Fruit fly (Drosophila melanogaster) whole organism, embryonic: ENCODE results near the gene CG12177.

ENCODE experiments used
- Atf6 ChIP-seq: fragments of 200-800 bp; sonication (Bioruptor generic); IDR thresholded peaks from 2 replicates; pipeline ENCODE4 v1.3.6; 2022; ENCODE audit warnings: missing biosample characterization, missing genetic modification characterization
- Blimp-1 ChIP-seq: fragments of 200-800 bp; sonication (Bioruptor generic); optimal IDR thresholded peaks from 3 replicates; lab custom pipeline; 2018; ENCODE audit warnings: missing biosample characterization, missing genetic modification characterization, mild to moderate bottlenecking, moderate library complexity, missing genetic modification reagents
- CG10274 ChIP-seq: fragments of 200-800 bp; sonication (Bioruptor generic); optimal IDR thresholded peaks from 3 replicates; lab custom pipeline; 2017; ENCODE audit warnings: missing biosample characterization, mild to moderate bottlenecking, missing genetic modification characterization
- CG10321 ChIP-seq: fragments of 200-800 bp; sonication (Bioruptor generic); IDR thresholded peaks from 2 replicates; pipeline ENCODE4 v1.3.6; 2022; ENCODE audit warnings: missing biosample characterization, missing genetic modification characterization
- CG10543 ChIP-seq: fragments of 200-800 bp; sonication (Bioruptor generic); optimal IDR thresholded peaks from 3 replicates; lab custom pipeline; 2017; ENCODE audit warnings: missing biosample characterization, mild to moderate bottlenecking, missing genetic modification characterization, moderate library complexity
- CG10654 ChIP-seq: fragments of 200-800 bp; sonication (Bioruptor generic); optimal IDR thresholded peaks from 2 replicates; lab custom pipeline; 2016; ENCODE audit warnings: missing biosample characterization, missing genetic modification characterization
- CG10959 ChIP-seq: fragments of 200-800 bp; sonication (Bioruptor generic); IDR thresholded peaks from 2 replicates; pipeline ENCODE4 v1.3.6; 2022; ENCODE audit warnings: missing biosample characterization, missing genetic modification characterization
- CG11085 ChIP-seq: fragments of 200-800 bp; sonication (Bioruptor generic); IDR thresholded peaks from 2 replicates; pipeline ENCODE4 v1.3.6; 2022; ENCODE audit warnings: missing biosample characterization, missing genetic modification characterization
- CG11695 ChIP-seq: fragments of 200-800 bp; sonication (Bioruptor generic); IDR thresholded peaks from 3 replicates; pipeline ENCODE4 v1.3.6; 2022; ENCODE audit warnings: missing biosample characterization, missing genetic modification characterization
- CG13775 ChIP-seq: fragments of 200-800 bp; sonication (Bioruptor generic); optimal IDR thresholded peaks from 3 replicates; lab custom pipeline; 2017; ENCODE audit warnings: missing biosample characterization, mild to moderate bottlenecking, missing genetic modification characterization
- CG13894 ChIP-seq: fragments of 200-800 bp; sonication (Bioruptor generic); optimal IDR thresholded peaks from 3 replicates; lab custom pipeline; 2018; ENCODE audit warnings: missing biosample characterization, mild to moderate bottlenecking, missing genetic modification characterization, moderate library complexity
- CG1647 ChIP-seq: fragments of 200-800 bp; sonication (Bioruptor generic); optimal IDR thresholded peaks from 3 replicates; lab custom pipeline; 2016; ENCODE audit warnings: missing biosample characterization, missing genetic modification characterization
- CG1832 ChIP-seq: fragments of 200-800 bp; sonication (Bioruptor generic); optimal IDR thresholded peaks from 2 replicates; lab custom pipeline; 2017; ENCODE audit warnings: missing biosample characterization, mild to moderate bottlenecking, missing genetic modification characterization, inconsistent platforms
- CG18476 ChIP-seq: fragments of 200-800 bp; sonication (Bioruptor generic); optimal IDR thresholded peaks from 2 replicates; lab custom pipeline; 2016; ENCODE audit warnings: missing biosample characterization, mild to moderate bottlenecking, missing genetic modification characterization
- CG2678 ChIP-seq: fragments of 200-800 bp; sonication (Bioruptor generic); optimal IDR thresholded peaks from 3 replicates; lab custom pipeline; 2019; ENCODE audit warnings: missing biosample characterization, mild to moderate bottlenecking, missing genetic modification characterization, moderate library complexity
- CG30403 ChIP-seq: fragments of 200-800 bp; sonication (Bioruptor generic); optimal IDR thresholded peaks from 3 replicates; lab custom pipeline; 2016; ENCODE audit warnings: missing biosample characterization, missing genetic modification characterization
- CG31365 ChIP-seq: fragments of 200-800 bp; sonication (Bioruptor generic); optimal IDR thresholded peaks from 2 replicates; lab custom pipeline; 2018; ENCODE audit warnings: missing biosample characterization, mild to moderate bottlenecking, missing genetic modification characterization
- CG3407 ChIP-seq: fragments of 200-800 bp; sonication (Bioruptor generic); optimal IDR thresholded peaks from 2 replicates; lab custom pipeline; 2018; ENCODE audit warnings: missing biosample characterization, mild to moderate bottlenecking, missing genetic modification characterization
- CG7556 ChIP-seq: fragments of 200-800 bp; sonication (Bioruptor generic); optimal IDR thresholded peaks from 2 replicates; lab custom pipeline; 2017; ENCODE audit warnings: missing biosample characterization, mild to moderate bottlenecking, missing genetic modification characterization
- CG7786 ChIP-seq: fragments of 200-800 bp; sonication (Bioruptor generic); optimal IDR thresholded peaks from 2 replicates; lab custom pipeline; 2016; ENCODE audit warnings: missing biosample characterization, missing genetic modification characterization
- CG8281 ChIP-seq: fragments of 200-800 bp; sonication (Bioruptor generic); optimal IDR thresholded peaks from 2 replicates; lab custom pipeline; 2018; ENCODE audit warnings: missing biosample characterization, mild to moderate bottlenecking, missing genetic modification characterization, moderate library complexity
- CG9215 ChIP-seq: fragments of 200-800 bp; sonication (Bioruptor generic); IDR thresholded peaks from 2 replicates; pipeline ENCODE4 v1.3.6; 2022; ENCODE audit warnings: missing biosample characterization, missing genetic modification characterization
- CG9727 ChIP-seq: fragments of 200-800 bp; sonication (Bioruptor generic); optimal IDR thresholded peaks from 3 replicates; lab custom pipeline; 2017; ENCODE audit warnings: missing biosample characterization, mild to moderate bottlenecking, missing genetic modification characterization
- CG9932 ChIP-seq: fragments of 200-800 bp; sonication (Bioruptor generic); IDR thresholded peaks from 2 replicates; pipeline ENCODE4 v1.3.6; 2022; ENCODE audit warnings: missing biosample characterization, missing genetic modification characterization
- Dfd ChIP-seq, 2 experiments: fragments of >200 bp; optimal IDR thresholded peaks; 2 replicates each; lab custom pipeline; 2017; ENCODE audit warnings: missing biosample characterization in 2 of 2, missing genetic modification characterization in 2 of 2
- Ets65A ChIP-seq: fragments of 200-800 bp; sonication (Bioruptor generic); peaks from one replicate; lab custom pipeline; 2016; ENCODE audit warnings: missing biosample characterization, missing genetic modification characterization
- Fer3 ChIP-seq: fragments of 200-800 bp; sonication (Bioruptor generic); optimal IDR thresholded peaks from 2 replicates; lab custom pipeline; 2018; ENCODE audit warnings: missing biosample characterization, mild to moderate bottlenecking, missing genetic modification characterization, moderate library complexity
- HHEX ChIP-seq: fragments of 200-800 bp; sonication (Bioruptor generic); optimal IDR thresholded peaks from 3 replicates; lab custom pipeline; 2017; ENCODE audit warnings: missing biosample characterization, mild to moderate bottlenecking, missing genetic modification characterization, missing genetic modification reagents
- HLH3B ChIP-seq: fragments of 200-800 bp; sonication (Bioruptor generic); IDR thresholded peaks from 2 replicates; pipeline ENCODE4 v1.3.6; 2022; ENCODE audit warnings: missing biosample characterization, missing genetic modification characterization
- HLH54F ChIP-seq: fragments of 200-800 bp; sonication (Bioruptor generic); optimal IDR thresholded peaks from 3 replicates; lab custom pipeline; 2016; ENCODE audit warnings: missing biosample characterization, missing genetic modification characterization
- HmgD ChIP-seq: fragments of 200-800 bp; sonication (Bioruptor generic); optimal IDR thresholded peaks from 3 replicates; lab custom pipeline; 2016; ENCODE audit warnings: missing biosample characterization, missing genetic modification characterization
- Max ChIP-seq: fragments of 200-800 bp; sonication (Bioruptor generic); optimal IDR thresholded peaks from 2 replicates; lab custom pipeline; 2016; ENCODE audit warnings: missing biosample characterization, mild to moderate bottlenecking, missing genetic modification characterization
- Med ChIP-seq: fragments of 200-800 bp; sonication (Bioruptor generic); peaks from one replicate; lab custom pipeline; 2016; ENCODE audit warnings: missing biosample characterization, missing genetic modification characterization, mild to moderate bottlenecking, inconsistent platforms, moderate library complexity
- abd-A ChIP-seq: fragments of 200-800 bp; sonication (Bioruptor generic); optimal IDR thresholded peaks from 3 replicates; lab custom pipeline; 2019; ENCODE audit warnings: missing biosample characterization, mild to moderate bottlenecking, missing genetic modification characterization, moderate library complexity
- ap ChIP-seq: fragments of 200-800 bp; sonication (Bioruptor generic); IDR thresholded peaks from 2 replicates; pipeline ENCODE4 v1.3.6; 2022; ENCODE audit warnings: missing biosample characterization, missing genetic modification characterization
- cad ChIP-seq: fragments of >200 bp; optimal IDR thresholded peaks from 2 replicates; lab custom pipeline; 2017; ENCODE audit warnings: missing biosample characterization, missing genetic modification characterization
- cg ChIP-seq: fragments of 200-800 bp; sonication (Bioruptor generic); optimal IDR thresholded peaks from 3 replicates; lab custom pipeline; 2019; ENCODE audit warnings: missing biosample characterization, mild to moderate bottlenecking, missing genetic modification characterization, moderate library complexity
- ems ChIP-seq: fragments of 200-800 bp; sonication (Bioruptor generic); optimal IDR thresholded peaks from 3 replicates; lab custom pipeline; 2016; ENCODE audit warnings: missing biosample characterization, missing genetic modification characterization
- ewg ChIP-seq: fragments of 200-800 bp; sonication (Bioruptor generic); optimal IDR thresholded peaks from 3 replicates; lab custom pipeline; 2017; ENCODE audit warnings: mild to moderate bottlenecking, missing biosample characterization, missing genetic modification reagents, missing genetic modification characterization
- gro ChIP-seq: fragments of 200-800 bp; sonication (Bioruptor generic); optimal IDR thresholded peaks from 2 replicates; lab custom pipeline; 2016; ENCODE audit warnings: missing biosample characterization, missing genetic modification characterization
- gsb-n ChIP-seq: fragments of 200-800 bp; sonication (Bioruptor generic); optimal IDR thresholded peaks from 3 replicates; lab custom pipeline; 2018; ENCODE audit warnings: missing biosample characterization, mild to moderate bottlenecking, missing genetic modification characterization
- lab ChIP-seq: fragments of 200-800 bp; sonication (Bioruptor generic); optimal IDR thresholded peaks from 3 replicates; lab custom pipeline; 2017; ENCODE audit warnings: missing biosample characterization, missing genetic modification characterization, mild to moderate bottlenecking, moderate library complexity, missing genetic modification reagents
- maf-S ChIP-seq: fragments of 200-800 bp; sonication (Bioruptor generic); optimal IDR thresholded peaks from 2 replicates; lab custom pipeline; 2016; ENCODE audit warnings: missing biosample characterization, missing genetic modification characterization
- mam ChIP-seq: fragments of 200-800 bp; sonication (Bioruptor generic); optimal IDR thresholded peaks from 3 replicates; lab custom pipeline; 2016; ENCODE audit warnings: missing biosample characterization, missing genetic modification characterization
- mld ChIP-seq: fragments of 200-800 bp; sonication (Bioruptor generic); IDR thresholded peaks from 3 replicates; pipeline ENCODE4 v1.3.6; 2022; ENCODE audit warnings: missing biosample characterization, missing genetic modification characterization; ENCODE audit not compliant: partially characterized antibody
- nerfin-2 ChIP-seq: fragments of 200-800 bp; sonication (Bioruptor generic); IDR thresholded peaks from 2 replicates; pipeline ENCODE4 v1.3.6; 2022; ENCODE audit warnings: missing biosample characterization, missing genetic modification characterization; ENCODE audit not compliant: partially characterized antibody
- pum ChIP-seq: fragments of 200-800 bp; sonication (Bioruptor generic); optimal IDR thresholded peaks from 2 replicates; lab custom pipeline; 2016; ENCODE audit warnings: missing biosample characterization, missing genetic modification characterization
- scrt ChIP-seq: fragments of 200-800 bp; sonication (Bioruptor generic); optimal IDR thresholded peaks from 2 replicates; lab custom pipeline; 2018; ENCODE audit warnings: missing biosample characterization, mild to moderate bottlenecking, missing genetic modification characterization, moderate library complexity
- slp2 ChIP-seq: fragments of 200-800 bp; sonication (Bioruptor generic); optimal IDR thresholded peaks from 2 replicates; lab custom pipeline; 2016; ENCODE audit warnings: missing biosample characterization, missing genetic modification characterization
- toy ChIP-seq: fragments of 200-800 bp; sonication (Bioruptor generic); IDR thresholded peaks from 2 replicates; pipeline ENCODE4 v1.3.6; 2022; ENCODE audit warnings: missing biosample characterization, missing genetic modification characterization
- usp ChIP-seq: fragments of >200 bp; optimal IDR thresholded peaks from 2 replicates; lab custom pipeline; 2017; ENCODE audit warnings: missing biosample characterization, missing genetic modification characterization

CG12177 gene

dm6 chrX:13676458-13676944, 3.8 kb downstream of the CG12177 start, which contains the start of gene CG11162 (continued):
- TF ChIP-seq Blimp-1 (GFP tag; lab: Kevin White, UChicago), result no peak
- TF ChIP-seq CG9932 (GFP tag; lab: Robert Waterston, UW), result peak; percentile 40
- peak; percentile 41 for TF ChIP-seq mam (GFP tag; lab: Kevin White, UChicago)
- 0 out of 2 replicates have a peak, but pooled peaks have one; percentile 16 for TF ChIP-seq CG9215 (GFP tag; lab: Robert Waterston, UW)
- TF ChIP-seq CG13775 (GFP tag; lab: Kevin White, UChicago), result peak; percentile 23
- no peak for TF ChIP-seq HHEX (GFP tag; lab: Kevin White, UChicago)
- no peak for TF ChIP-seq Dfd (GFP tag; optimal IDR thresholded peaks at IDR 0.05; lab: Kevin White, UChicago)
- TF ChIP-seq scrt (GFP tag; lab: Kevin White, UChicago), result peak; percentile 38
- TF ChIP-seq cad (GFP tag; lab: Kevin White, UChicago), result no peak
- TF ChIP-seq nerfin-2 (GFP tag; lab: Robert Waterston, UW), result no peak
- TF ChIP-seq CG1832 (GFP tag; lab: Kevin White, UChicago), result no peak
- TF ChIP-seq CG1647 (GFP tag; lab: Kevin White, UChicago), result no peak
- TF ChIP-seq maf-S, result no peak
- no peak for TF ChIP-seq CG18476 (GFP tag; lab: Kevin White, UChicago)
- TF ChIP-seq CG31365 (tag; lab: Kevin White, UChicago), result no peak
- TF ChIP-seq CG2678 (tag; lab: Kevin White, UChicago), result peak; percentile 77
- no peak for TF ChIP-seq CG10959
- TF ChIP-seq HLH54F (GFP tag; lab: Kevin White, UChicago), result peak; percentile 30
- peak; percentile 70 for TF ChIP-seq lab (GFP tag; lab: Kevin White, UChicago)
- TF ChIP-seq usp (GFP tag; lab: Kevin White, UChicago), result no peak
- peak; percentile 54; the same call in 1 of the 2 replicates for TF ChIP-seq Atf6 (GFP tag; lab: Robert Waterston, UW)
- TF ChIP-seq CG10274 (GFP tag; lab: Kevin White, UChicago), result peak; percentile 93
- TF ChIP-seq cg (GFP tag; lab: Kevin White, UChicago), result no peak
- TF ChIP-seq gro, result peak; percentile 13
- TF ChIP-seq CG13894 (tag; lab: Kevin White, UChicago), result peak; percentile 39
- no peak for TF ChIP-seq ewg (GFP tag; lab: Kevin White, UChicago)
- TF ChIP-seq Ets65A (GFP tag; lab: Kevin White, UChicago), result peak; percentile 77
- no peak for TF ChIP-seq abd-A (tag; lab: Kevin White, UChicago)
- no peak for TF ChIP-seq CG10654
- no peak for TF ChIP-seq CG11085 (GFP tag; lab: Robert Waterston, UW)
- TF ChIP-seq CG9727 (GFP tag; lab: Kevin White, UChicago), result peak; percentile 36
- no peak for TF ChIP-seq CG10543 (GFP tag; lab: Kevin White, UChicago)
- TF ChIP-seq CG7786 (GFP tag; lab: Kevin White, UChicago), result peak; percentile 28
- TF ChIP-seq Fer3 (tag; lab: Kevin White, UChicago), result peak; percentile 38
- TF ChIP-seq HLH3B (GFP tag; lab: Robert Waterston, UW), result no peak
- TF ChIP-seq CG7556 (GFP tag; lab: Kevin White, UChicago), result peak; percentile 23
- TF ChIP-seq Max (GFP tag; lab: Kevin White, UChicago), result no peak
- TF ChIP-seq CG11695 (GFP tag; lab: Robert Waterston, UW), result no peak
- TF ChIP-seq slp2, result no peak

dm6 chrX:13670329-13670847, 9.9 kb downstream of the CG12177 start:
- no peak for TF ChIP-seq HmgD (GFP tag; lab: Kevin White, UChicago)
- no peak for TF ChIP-seq CG30403 (GFP tag; lab: Kevin White, UChicago)
- no peak for TF ChIP-seq pum (GFP tag; lab: Kevin White, UChicago)
- peak; percentile 93 for TF ChIP-seq CG8281 (tag; lab: Kevin White, UChicago)
- TF ChIP-seq gsb-n, result no peak
- TF ChIP-seq toy, result no peak
- no peak for TF ChIP-seq lab (GFP tag; lab: Kevin White, UChicago)
- no peak for TF ChIP-seq mld (GFP tag; lab: Robert Waterston, UW)
- TF ChIP-seq ap (GFP tag; lab: Robert Waterston, UW), result no peak
- peak; percentile 39; the same call in 1 of the 2 replicates for TF ChIP-seq CG10321 (GFP tag; lab: Robert Waterston, UW)
- no peak for TF ChIP-seq ems (GFP tag; lab: Kevin White, UChicago)
- TF ChIP-seq CG3407 (GFP tag; lab: Kevin White, UChicago), result no peak
- TF ChIP-seq Med (GFP tag; lab: Kevin White, UChicago), result peak; percentile 24
